Worm (Caenorhabditis elegans): Measurements from ENCODE around the gene clec-242.

clec-242 gene

ce11 chrV:17223305-17223704 is 22.0 kb downstream of the clec-242 start, which contains the start of gene srh-252:
Gene srh-252 (minus strand): TSS chrV:17223405.
- TF ChIP-seq nhr-12 (tag; optimal IDR thresholded peaks at IDR 0.05) (no peak), ceh-82 (tag; optimal IDR thresholded peaks at IDR 0.05) (no peak), zag-1 (tag; optimal IDR thresholded peaks at IDR 0.05) (no peak), nhr-43 (tag; optimal IDR thresholded peaks at IDR 0.05; ENCODE audit: poor library complexity, severe bottlenecking) (no peak), unc-39 (tag; optimal IDR thresholded peaks at IDR 0.05) (no peak), aly-2 (tag; optimal IDR thresholded peaks at IDR 0.05) (no peak), ceh-28 (tag; optimal IDR thresholded peaks at IDR 0.05) (no peak), skn-1 (tag; optimal IDR thresholded peaks at IDR 0.05) (no peak)

- TF ChIP-seq fkh-10 (GFP tag; optimal IDR thresholded peaks at IDR 0.05) (no peak), zag-1 (tag; optimal IDR thresholded peaks at IDR 0.05) (no peak), nhr-12 (tag; optimal IDR thresholded peaks at IDR 0.05) (no peak), elt-2 (tag; optimal IDR thresholded peaks at IDR 0.05) (no peak), egl-5 (tag; optimal IDR thresholded peaks at IDR 0.05) (no peak)
These were observed 25.0 kb downstream of the clec-242 start, which contains the start of gene srh-109 for ce11 chrV:17220345-17220744. Gene srh-109 (minus strand): TSS chrV:17220445.

- TF ChIP-seq nhr-43 (tag; optimal IDR thresholded peaks at IDR 0.05; ENCODE audit: poor library complexity, severe bottlenecking) (no peak), mdl-1 (tag; optimal IDR thresholded peaks at IDR 0.05) (no peak), nhr-77 (tag; optimal IDR thresholded peaks at IDR 0.05) (no peak), unc-62 (GFP tag; optimal IDR thresholded peaks at IDR 0.05) (no peak), ceh-16 (tag; optimal IDR thresholded peaks at IDR 0.05) (no peak), eor-1 (tag; optimal IDR thresholded peaks at IDR 0.05) (no peak), sea-2 (GFP tag; optimal IDR thresholded peaks at IDR 0.05) (no peak), jun-1 (tag; optimal IDR thresholded peaks at IDR 0.05) (no peak)
These were observed 27.6 kb downstream of the clec-242 start, which contains the start of gene srbc-62 for ce11 chrV:17217690-17218089. Gene srbc-62 (plus strand): TSS chrV:17217990.

- TF ChIP-seq ceh-82 (tag; optimal IDR thresholded peaks at IDR 0.05) (no peak), ceh-28 (tag; optimal IDR thresholded peaks at IDR 0.05) (no peak), hmg-11 (tag; optimal IDR thresholded peaks at IDR 0.05) (no peak), nfya-1 (tag; optimal IDR thresholded peaks at IDR 0.05; ENCODE audit: insufficient read depth) (no peak), nhr-28 (tag; optimal IDR thresholded peaks at IDR 0.05) (no peak), fkh-2 (tag; optimal IDR thresholded peaks at IDR 0.05) (no peak), pqm-1 (tag; optimal IDR thresholded peaks at IDR 0.05) (no peak), fkh-10 (GFP tag; optimal IDR thresholded peaks at IDR 0.05) (no peak), ztf-4 (tag; optimal IDR thresholded peaks at IDR 0.05) (no peak), lsy-12 (tag; optimal IDR thresholded peaks at IDR 0.05) (no peak), eor-1 (tag; optimal IDR thresholded peaks at IDR 0.05) (no peak), unc-62 (GFP tag; optimal IDR thresholded peaks at IDR 0.05) (no peak), mml-1 (tag; optimal IDR thresholded peaks at IDR 0.05) (no peak), skn-1 (tag; optimal IDR thresholded peaks at IDR 0.05) (no peak), ceh-16 (tag; optimal IDR thresholded peaks at IDR 0.05) (no peak), jun-1 (tag; optimal IDR thresholded peaks at IDR 0.05) (no peak), nhr-11 (tag; optimal IDR thresholded peaks at IDR 0.05) (no peak), tbx-2 (tag; optimal IDR thresholded peaks at IDR 0.05) (no peak), nhr-23 (tag; optimal IDR thresholded peaks at IDR 0.05) (no peak), fos-1 (tag; optimal IDR thresholded peaks at IDR 0.05) (no peak)
These were observed 29.7 kb downstream of the clec-242 start for ce11 chrV:17215602-17216001.

ce11 chrV:17212743-17213142 is 32.6 kb downstream of the clec-242 start, which contains the start of gene srh-113:
Gene srh-113 (plus strand): TSS chrV:17213043.
- TF ChIP-seq snpc-4 (tag; optimal IDR thresholded peaks at IDR 0.05) (no peak), nfya-1 (tag; optimal IDR thresholded peaks at IDR 0.05; ENCODE audit: insufficient read depth) (no peak), unc-39 (tag; optimal IDR thresholded peaks at IDR 0.05) (no peak), lin-39 (tag; optimal IDR thresholded peaks at IDR 0.05) (no peak), nhr-28 (tag; optimal IDR thresholded peaks at IDR 0.05) (no peak)
